In genomic region chrIII:4785714-4786113, ce11 we compare ENCODE assay signal across 1 worm cellular context.
A peak's percentile ranks its signal among the peaks of the same experiment; 100 is the strongest.
TF ChIP-seq lines count a peak whose summit lies in the region.

Gene mel-28, plus strand, starts transcription at chrIII:4786080.

TF ChIP-seq in whole organism, L1 larva, 84 proteins besides CTCF, POLR2A, EP300 and RAD21 (continued from another document):
- no peak for TF ChIP-seq alr-1 (tag; optimal IDR thresholded peaks at IDR 0.05; lab: Kevin White, UChicago; ENCODE audit: borderline replicate concordance)
- TF ChIP-seq fkh-10 (GFP tag; optimal IDR thresholded peaks at IDR 0.05; lab: Kevin White, UChicago): no peak
- no peak for TF ChIP-seq nhr-84 (tag; optimal IDR thresholded peaks at IDR 0.05; lab: Kevin White, UChicago)
- TF ChIP-seq isw-1 (GFP tag; IDR thresholded peaks at IDR 0.05; lab: Robert Waterston, UW): no peak
- TF ChIP-seq ces-1 (GFP tag; optimal IDR thresholded peaks at IDR 0.05; lab: Kevin White, UChicago): no peak
- no peak for TF ChIP-seq irx-1 (tag; optimal IDR thresholded peaks at IDR 0.05; lab: Kevin White, UChicago)
- TF ChIP-seq hlh-4 (tag; optimal IDR thresholded peaks at IDR 0.05; lab: Kevin White, UChicago): no peak
- TF ChIP-seq lsy-2 (tag; optimal IDR thresholded peaks at IDR 0.05; lab: Kevin White, UChicago): peak in 1 of 2 experiments; percentile 56
- TF ChIP-seq hlh-17 (GFP tag; optimal IDR thresholded peaks at IDR 0.05; lab: Kevin White, UChicago; ENCODE audit: borderline replicate concordance): no peak
- no peak for TF ChIP-seq lin-39 (tag; optimal IDR thresholded peaks at IDR 0.05; lab: Kevin White, UChicago)
- TF ChIP-seq elt-3 (tag; optimal IDR thresholded peaks at IDR 0.05; lab: Kevin White, UChicago): no peak
- no peak for TF ChIP-seq nhr-47 (tag; optimal IDR thresholded peaks at IDR 0.05; lab: Kevin White, UChicago)
- peak; percentile 68 to 85 (median 73) for TF ChIP-seq dpl-1 (GFP tag; optimal IDR thresholded peaks at IDR 0.05; lab: Kevin White, UChicago)
- TF ChIP-seq blmp-1 (tag; optimal IDR thresholded peaks at IDR 0.05; lab: Kevin White, UChicago): peak; percentile 74
- TF ChIP-seq sptf-1 (tag; optimal IDR thresholded peaks at IDR 0.05; lab: Kevin White, UChicago): no peak
